Fruit fly (Drosophila melanogaster) whole organism, prepupa: ENCODE measurements around the gene GatA.

Source experiments
- CG3919 ChIP-seq: fragments of 200-800 bp; sonication (Bioruptor generic); optimal IDR thresholded peaks from 3 replicates; lab custom pipeline; 2016; ENCODE audit warnings: missing biosample characterization, missing genetic modification characterization
- Hr4 ChIP-seq: fragments of 200-800 bp; sonication (Bioruptor generic); optimal IDR thresholded peaks from 3 replicates; lab custom pipeline; 2016; ENCODE audit warnings: missing biosample characterization, missing genetic modification characterization
- Sox102F ChIP-seq: fragments of 200-800 bp; sonication (Bioruptor generic); optimal IDR thresholded peaks from 2 replicates; lab custom pipeline; 2016; ENCODE audit warnings: missing biosample characterization, mild to moderate bottlenecking, missing genetic modification characterization
- salr ChIP-seq, 2 experiments: fragments of 200-800 bp; sonication (Bioruptor generic); optimal IDR thresholded peaks; 3 replicates each; lab custom pipeline; 2016 to 2018; ENCODE audit warnings: missing biosample characterization in 2 of 2, missing genetic modification characterization in 2 of 2, mild to moderate bottlenecking in 1 of 2

DNA sequence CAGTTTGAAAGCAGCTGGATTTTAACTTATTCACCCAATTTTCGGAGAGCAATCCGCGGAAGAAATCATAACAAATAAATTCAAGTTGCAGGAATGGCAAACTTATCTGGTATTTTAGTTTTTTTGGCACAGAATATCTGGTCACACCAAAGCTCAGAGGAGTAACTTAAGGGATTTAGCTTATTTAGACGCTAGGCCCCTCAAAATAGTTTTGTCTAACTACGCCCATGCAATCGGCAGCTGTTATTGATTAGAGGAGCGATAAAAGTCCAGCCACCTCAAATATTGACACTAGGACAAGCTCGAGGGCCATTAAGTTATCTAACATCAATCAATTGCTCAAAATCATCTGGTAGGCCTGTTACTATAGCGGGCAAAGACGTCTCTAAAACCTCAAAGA, at the start of gene GatA, which contains the start of gene P5cr:
- TF ChIP-seq Hr4 (GFP tag; lab: Kevin White, UChicago) (peak; percentile 91), Sox102F (GFP tag; lab: Kevin White, UChicago) (no peak), salr (GFP tag; optimal IDR thresholded peaks at IDR 0.05; lab: Kevin White, UChicago) (peak in 1 of 2 experiments; percentile 67), CG3919 (peak; percentile 89)
